Worm (Caenorhabditis elegans) whole organism, early embryonic: Measurements from ENCODE around the gene F26F2.7.

Experiments used
- F13C5.2 ChIP-seq: sonication (generic microtip); optimal IDR thresholded peaks from 2 replicates; lab custom pipeline; 2017; ENCODE audit warnings: mild to moderate bottlenecking, missing genetic modification characterization, inconsistent platforms, missing compliant biosample characterization
- aly-1 ChIP-seq: sonication (generic microtip); optimal IDR thresholded peaks from 2 replicates; lab custom pipeline; 2016; ENCODE audit warnings: missing genetic modification characterization, missing compliant biosample characterization
- ama-1 ChIP-seq: fragments of 150-350 bp; optimal IDR thresholded peaks from 2 replicates; lab custom pipeline; 2014
- ceh-13 ChIP-seq: fragments of 200-800 bp; sonication (Bioruptor generic); optimal IDR thresholded peaks from 2 replicates; lab custom pipeline; 2018; ENCODE audit warnings: mild to moderate bottlenecking, missing genetic modification characterization, missing compliant biosample characterization
- ets-7 ChIP-seq: sonication (generic microtip); optimal IDR thresholded peaks from 2 replicates; lab custom pipeline; 2016; ENCODE audit warnings: missing genotype, missing genetic modification characterization, missing compliant biosample characterization
- flt-1 ChIP-seq: fragments of 200-800 bp; sonication (Bioruptor generic); IDR thresholded peaks from 2 replicates; pipeline ENCODE4 v1.3.6; 2022; ENCODE audit warnings: missing genetic modification characterization, missing compliant biosample characterization
- hmbx-1 ChIP-seq: sonication (generic microtip); optimal IDR thresholded peaks from 2 replicates; lab custom pipeline; 2016; ENCODE audit warnings: mild to moderate bottlenecking, missing genetic modification characterization, missing compliant biosample characterization
- hmg-4 ChIP-seq: fragments of 200-800 bp; sonication (Bioruptor generic); optimal IDR thresholded peaks from 2 replicates; lab custom pipeline; 2018; ENCODE audit warnings: mild to moderate bottlenecking, missing genetic modification characterization, missing compliant biosample characterization
- hnd-1 ChIP-seq: sonication (generic microtip); optimal IDR thresholded peaks from 2 replicates; lab custom pipeline; 2016; ENCODE audit warnings: missing genetic modification characterization, missing compliant biosample characterization
- pes-1 ChIP-seq: fragments of 200-800 bp; sonication (Bioruptor generic); IDR thresholded peaks from 2 replicates; pipeline ENCODE4 v1.3.6; 2022; ENCODE audit warnings: missing genetic modification reagents, missing genetic modification characterization, missing compliant biosample characterization
- sea-1 ChIP-seq: fragments of 200-800 bp; sonication (Bioruptor generic); conservative IDR thresholded peaks from 2 replicates; pipeline ENCODE4 v1.3.6; 2022; ENCODE audit warnings: missing genetic modification characterization, missing compliant biosample characterization
- tbx-11 ChIP-seq: fragments of 200-800 bp; sonication (Bioruptor generic); IDR thresholded peaks from 2 replicates; pipeline ENCODE4 v1.3.6; 2022; ENCODE audit warnings: missing genetic modification characterization, missing compliant biosample characterization
- tra-4 ChIP-seq: sonication (generic microtip); optimal IDR thresholded peaks from 2 replicates; lab custom pipeline; 2017; ENCODE audit warnings: missing genetic modification characterization, missing compliant biosample characterization

- TF ChIP-seq tra-4 (tag; lab: Kevin White, UChicago) (no peak), flt-1 (GFP tag; lab: Robert Waterston, UW) (no peak), ama-1 (no peak), hnd-1 (tag; lab: Kevin White, UChicago) (no peak), pes-1 (GFP tag; lab: Robert Waterston, UW) (no peak), tbx-11 (GFP tag; lab: Robert Waterston, UW) (no peak), hmbx-1 (tag; lab: Kevin White, UChicago) (no peak), ets-7 (tag; lab: Kevin White, UChicago) (no peak), hmg-4 (GFP tag; lab: Kevin White, UChicago) (no peak), sea-1 (no peak), ceh-13 (no peak), F13C5.2 (tag; lab: Kevin White, UChicago) (no peak), aly-1 (tag; lab: Kevin White, UChicago) (no peak)
Observed at ce11 chrV:20600704-20601103, 19.9 kb downstream of the F26F2.7 start.
